Fruit fly (Drosophila melanogaster) whole organism, wandering third instar larva: ENCODE data around the gene CG8945.

Source experiments
- Abd-B ChIP-seq: fragments of >200 bp; optimal IDR thresholded peaks from 2 replicates; lab custom pipeline; 2017; ENCODE audit warnings: missing biosample characterization, missing genetic modification characterization
- CG32264 ChIP-seq: fragments of 200-800 bp; sonication (Bioruptor generic); optimal IDR thresholded peaks from 2 replicates; lab custom pipeline; 2016; ENCODE audit warnings: missing biosample characterization, missing genetic modification characterization
- CG9705 ChIP-seq: fragments of 200-800 bp; sonication (Bioruptor generic); optimal IDR thresholded peaks from 2 replicates; lab custom pipeline; 2018; ENCODE audit warnings: missing biosample characterization, mild to moderate bottlenecking, missing genetic modification characterization
- CrebA ChIP-seq: fragments of 200-800 bp; sonication (Bioruptor generic); optimal IDR thresholded peaks from 2 replicates; lab custom pipeline; 2016; ENCODE audit warnings: missing biosample characterization, mild to moderate bottlenecking, missing genetic modification characterization, borderline replicate concordance
- Dfd ChIP-seq: fragments of >200 bp; optimal IDR thresholded peaks from 2 replicates; lab custom pipeline; 2017; ENCODE audit warnings: missing biosample characterization, missing genetic modification characterization
- Dif ChIP-seq: fragments of 200-275, 200-300 bp; sonication (Bioruptor generic); optimal IDR thresholded peaks from 2 replicates; lab custom pipeline; 2018; ENCODE audit warnings: missing biosample characterization, missing genetic modification characterization; ENCODE audit not compliant: partially characterized antibody
- GATAd ChIP-seq: sonication (Bioruptor generic); optimal IDR thresholded peaks from 2 replicates; lab custom pipeline; 2016; ENCODE audit warnings: missing biosample characterization, missing genetic modification characterization
- HLH106 ChIP-seq: fragments of 200-800 bp; optimal IDR thresholded peaks from 3 replicates; lab custom pipeline; 2019; ENCODE audit warnings: missing biosample characterization, mild to moderate bottlenecking, missing genetic modification characterization, moderate library complexity
- Hnf4 ChIP-seq: fragments of 200-800 bp; sonication (Bioruptor generic); optimal IDR thresholded peaks from 2 replicates; lab custom pipeline; 2016; ENCODE audit warnings: missing biosample characterization, mild to moderate bottlenecking, missing genetic modification characterization
- Hr78 ChIP-seq: fragments of >200 bp; optimal IDR thresholded peaks from 2 replicates; lab custom pipeline; 2017; ENCODE audit warnings: missing biosample characterization, missing genetic modification characterization
- Hr83 ChIP-seq: fragments of 200-300 bp; sonication (Bioruptor generic); optimal IDR thresholded peaks from 2 replicates; lab custom pipeline; 2016; ENCODE audit warnings: missing biosample characterization, mild to moderate bottlenecking, missing genetic modification characterization, moderate library complexity; ENCODE audit not compliant: poor library complexity, severe bottlenecking
- Jra ChIP-seq: sonication (Bioruptor generic); optimal IDR thresholded peaks from 2 replicates; lab custom pipeline; 2016; ENCODE audit warnings: missing biosample characterization, missing genetic modification characterization
- Mio ChIP-seq: sonication (Bioruptor generic); optimal IDR thresholded peaks from 2 replicates; lab custom pipeline; 2016; ENCODE audit warnings: missing biosample characterization, missing genetic modification characterization
- Myc ChIP-seq: fragments of >200 bp; optimal IDR thresholded peaks from 2 replicates; lab custom pipeline; 2017
- N ChIP-seq: fragments of >200 bp; optimal IDR thresholded peaks from 2 replicates; lab custom pipeline; 2018; ENCODE audit warnings: missing biosample characterization, missing external identifiers, missing genetic modification characterization
- OdsH ChIP-seq: fragments of 200-800 bp; sonication (Bioruptor generic); optimal IDR thresholded peaks from 2 replicates; lab custom pipeline; 2016; ENCODE audit warnings: missing biosample characterization, mild to moderate bottlenecking, missing genetic modification characterization
- Rel ChIP-seq, 2 experiments: fragments of 200-800 bp; sonication (Bioruptor generic) in 1 of 2; optimal IDR thresholded peaks; 2 replicates in 1 of 2; 3 replicates in 1 of 2; lab custom pipeline; 2016 to 2019; ENCODE audit warnings: mild to moderate bottlenecking in 2 of 2, missing biosample characterization in 2 of 2, missing genetic modification characterization in 2 of 2, moderate library complexity in 1 of 2
- Sp1 ChIP-seq: fragments of 200-800 bp; sonication (Bioruptor generic); optimal IDR thresholded peaks from 3 replicates; lab custom pipeline; 2019; ENCODE audit warnings: missing biosample characterization, mild to moderate bottlenecking, missing genetic modification characterization, moderate library complexity
- Vsx2 ChIP-seq: fragments of 200-300, 225-300 bp; sonication (Bioruptor generic); optimal IDR thresholded peaks from 2 replicates; lab custom pipeline; 2018; ENCODE audit warnings: missing biosample characterization, missing genetic modification characterization; ENCODE audit not compliant: partially characterized antibody
- br ChIP-seq: fragments of 200-800 bp; sonication (Bioruptor generic); optimal IDR thresholded peaks from 2 replicates; lab custom pipeline; 2016; ENCODE audit warnings: missing biosample characterization, missing genetic modification characterization
- brk ChIP-seq: fragments of 200-800 bp; sonication (Bioruptor generic); optimal IDR thresholded peaks from 2 replicates; lab custom pipeline; 2016; ENCODE audit warnings: missing biosample characterization, mild to moderate bottlenecking, missing genetic modification characterization
- dl ChIP-seq, 2 experiments: fragments of 175-275, 200-275 bp in 1 of 2; fragments of 200-275 bp in 1 of 2; sonication (Bioruptor generic); optimal IDR thresholded peaks; lab custom pipeline; 2018; ENCODE audit warnings: mild to moderate bottlenecking in 2 of 2, missing biosample characterization in 2 of 2, missing genetic modification characterization in 2 of 2, moderate library complexity in 2 of 2; ENCODE audit not compliant: partially characterized antibody in 2 of 2, insufficient read depth in 1 of 2
- dmrt93B ChIP-seq: fragments of 200-800 bp; sonication (Bioruptor generic); optimal IDR thresholded peaks from 2 replicates; lab custom pipeline; 2018; ENCODE audit warnings: missing biosample characterization, mild to moderate bottlenecking, missing genetic modification characterization
- dsf ChIP-seq: sonication (Bioruptor generic); optimal IDR thresholded peaks from 2 replicates; lab custom pipeline; 2016; ENCODE audit warnings: missing biosample characterization, missing genetic modification characterization, borderline replicate concordance
- ey ChIP-seq: fragments of 200-800 bp; sonication (Bioruptor generic); optimal IDR thresholded peaks from 2 replicates; lab custom pipeline; 2016; ENCODE audit warnings: missing biosample characterization, missing genetic modification characterization
- foxo ChIP-seq, 2 experiments: fragments of 200-800 bp; sonication (Bioruptor generic); optimal IDR thresholded peaks; 2 replicates in 1 of 2; 3 replicates in 1 of 2; lab custom pipeline; 2016 to 2017; ENCODE audit warnings: missing biosample characterization in 2 of 2, missing genetic modification characterization in 2 of 2
- fru ChIP-seq: fragments of 200-800 bp; sonication (Bioruptor generic); optimal IDR thresholded peaks from 3 replicates; lab custom pipeline; 2016; ENCODE audit warnings: missing biosample characterization, mild to moderate bottlenecking, missing genetic modification characterization
- h ChIP-seq: fragments of 200-800 bp; sonication (Bioruptor generic); optimal IDR thresholded peaks from 3 replicates; lab custom pipeline; 2016; ENCODE audit warnings: missing biosample characterization, mild to moderate bottlenecking, missing genetic modification characterization
- jim ChIP-seq: fragments of 175-275, 200-325 bp; sonication (Bioruptor generic); optimal IDR thresholded peaks from 2 replicates; lab custom pipeline; 2016; ENCODE audit warnings: missing biosample characterization, mild to moderate bottlenecking, missing genetic modification characterization
- lola ChIP-seq: fragments of >200 bp; optimal IDR thresholded peaks from 2 replicates; lab custom pipeline; 2017; ENCODE audit warnings: missing biosample characterization, missing genetic modification characterization
- pan ChIP-seq: fragments of >200 bp; optimal IDR thresholded peaks from 2 replicates; lab custom pipeline; 2017
- psq ChIP-seq: fragments of 200-800 bp; sonication (Bioruptor generic); optimal IDR thresholded peaks from 3 replicates; lab custom pipeline; 2017; ENCODE audit warnings: missing biosample characterization, mild to moderate bottlenecking, missing genetic modification characterization, moderate library complexity
- rgr ChIP-seq: fragments of 200-800 bp; sonication (Bioruptor generic); optimal IDR thresholded peaks from 3 replicates; lab custom pipeline; 2016; ENCODE audit warnings: missing biosample characterization, mild to moderate bottlenecking, missing genetic modification characterization
- sage ChIP-seq: fragments of 200-800 bp; sonication (Bioruptor generic); optimal IDR thresholded peaks from 2 replicates; lab custom pipeline; 2016; ENCODE audit warnings: missing biosample characterization, mild to moderate bottlenecking, missing genetic modification characterization
- sv ChIP-seq: fragments of 200-800 bp; sonication (Bioruptor generic); optimal IDR thresholded peaks from 3 replicates; lab custom pipeline; 2016; ENCODE audit warnings: missing biosample characterization, missing genetic modification characterization
- tai ChIP-seq: sonication (Bioruptor generic); optimal IDR thresholded peaks from 2 replicates; lab custom pipeline; 2016; ENCODE audit warnings: missing biosample characterization, missing genetic modification characterization
- usp ChIP-seq: fragments of >200 bp; optimal IDR thresholded peaks from 2 replicates; lab custom pipeline; 2017; ENCODE audit warnings: missing biosample characterization, missing genetic modification characterization
- woc ChIP-seq: sonication (Bioruptor generic); optimal IDR thresholded peaks from 2 replicates; lab custom pipeline; 2016; ENCODE audit warnings: missing biosample characterization, mild to moderate bottlenecking, missing genetic modification characterization

CG8945 gene

dm6 chrX:17123545-17124203 lies 36.2 kb upstream of the CG8945 start (continued):
- TF ChIP-seq dmrt93B (GFP tag; lab: Kevin White, UChicago) (no peak), Hr83 (GFP tag; lab: Kevin White, UChicago) (no peak), tai (GFP tag; lab: Kevin White, UChicago) (no peak)

dm6 chrX:17122425-17123094 lies 35.1 kb upstream of the CG8945 start:
- TF ChIP-seq CG9705 (GFP tag; lab: Kevin White, UChicago) (no peak), dmrt93B (GFP tag; lab: Kevin White, UChicago) (no peak), rgr (GFP tag; lab: Kevin White, UChicago) (no peak), Hr78 (no peak), Jra (GFP tag; lab: Kevin White, UChicago) (no peak), Myc (lab: Kevin White, UChicago) (no peak)
- TF ChIP-seq, all 38 proteins: peak for 0

- TF ChIP-seq Mio (GFP tag; lab: Kevin White, UChicago) = no peak
- no peak for TF ChIP-seq Hnf4 (GFP tag; lab: Kevin White, UChicago)
- TF ChIP-seq HLH106 = peak; percentile 26
- no peak for TF ChIP-seq CrebA
- TF ChIP-seq dsf (GFP tag; lab: Kevin White, UChicago) = no peak
- TF ChIP-seq N (GFP tag; lab: Kevin White, UChicago) = no peak
- TF ChIP-seq CG32264 = peak; percentile 29
- TF ChIP-seq sage (GFP tag; lab: Kevin White, UChicago) = no peak
- no peak for TF ChIP-seq lola
- no peak for TF ChIP-seq OdsH (GFP tag; lab: Kevin White, UChicago)
- TF ChIP-seq h (GFP tag; lab: Kevin White, UChicago) = peak; percentile 40
- TF ChIP-seq dl (GFP tag; optimal IDR thresholded peaks at IDR 0.05; lab: Kevin White, UChicago; ENCODE audit: insufficient read depth in 1 of 2, partially characterized antibody in 2 of 2) = no peak
- peak; percentile 1 for TF ChIP-seq CG9705 (GFP tag; lab: Kevin White, UChicago)
- TF ChIP-seq ey = no peak
- TF ChIP-seq Dfd (GFP tag; lab: Kevin White, UChicago) = no peak
- peak; percentile 8 for TF ChIP-seq psq (GFP tag; lab: Kevin White, UChicago)
- TF ChIP-seq pan (lab: Kevin White, UChicago) = no peak
- TF ChIP-seq Dif (GFP tag; lab: Kevin White, UChicago) = no peak
- TF ChIP-seq Sp1 (GFP tag; lab: Kevin White, UChicago) = peak; percentile 1
- peak in 1 of 2 experiments; percentile 52 for TF ChIP-seq foxo (GFP tag; optimal IDR thresholded peaks at IDR 0.05; lab: Kevin White, UChicago)
- TF ChIP-seq usp (GFP tag; lab: Kevin White, UChicago) = no peak
- TF ChIP-seq GATAd (GFP tag; lab: Kevin White, UChicago) = no peak
- TF ChIP-seq woc = no peak
- peak; percentile 11 for TF ChIP-seq rgr (GFP tag; lab: Kevin White, UChicago)
- TF ChIP-seq Hr78 = no peak
- TF ChIP-seq sv (GFP tag; lab: Kevin White, UChicago) = peak; percentile 7
- TF ChIP-seq br (GFP tag; lab: Kevin White, UChicago) = no peak
- peak; percentile 94 for TF ChIP-seq Hr83 (GFP tag; lab: Kevin White, UChicago)
- no peak for TF ChIP-seq Jra (GFP tag; lab: Kevin White, UChicago)
- no peak for TF ChIP-seq Vsx2 (GFP tag; lab: Kevin White, UChicago)
- no peak for TF ChIP-seq Abd-B (GFP tag; lab: Kevin White, UChicago)
- no peak for TF ChIP-seq jim (GFP tag; lab: Kevin White, UChicago)
- TF ChIP-seq tai (GFP tag; lab: Kevin White, UChicago) = no peak
- no peak for TF ChIP-seq Myc (lab: Kevin White, UChicago)
- no peak for TF ChIP-seq brk (GFP tag; lab: Kevin White, UChicago)
- peak; percentile 33 for TF ChIP-seq dmrt93B (GFP tag; lab: Kevin White, UChicago)
- TF ChIP-seq Rel (GFP tag; optimal IDR thresholded peaks at IDR 0.05; lab: Kevin White, UChicago) = no peak
- TF ChIP-seq Rel (tag; optimal IDR thresholded peaks at IDR 0.05; lab: Kevin White, UChicago) = no peak
- peak; percentile 40 for TF ChIP-seq fru
Measured at dm6 chrX:17121600-17121999, 34.1 kb upstream of the CG8945 start.
